Worm (Caenorhabditis elegans) whole organism, L4 larva: ENCODE results near the gene K11E4.6.

Experiments used
- T26A8.4 ChIP-seq: fragments of 200-800 bp; sonication (Bioruptor generic); IDR thresholded peaks from 2 replicates; pipeline ENCODE4 v1.3.6; 2022; ENCODE audit warnings: missing genetic modification characterization, missing compliant biosample characterization
- aha-1 ChIP-seq: fragments of 150-350 bp; peaks from one replicate; lab custom pipeline; 2014; ENCODE audit warnings: missing biosample characterization, missing genetic modification characterization
- aly-2 ChIP-seq: sonication (generic microtip); optimal IDR thresholded peaks from 2 replicates; lab custom pipeline; 2018; ENCODE audit warnings: missing biosample characterization, missing genetic modification characterization
- ama-1 ChIP-seq: fragments of 150-350 bp; optimal IDR thresholded peaks from 2 replicates; lab custom pipeline; 2014; ENCODE audit warnings: inconsistent platforms, mixed read lengths
- attf-4 ChIP-seq: sonication (generic microtip); optimal IDR thresholded peaks from 3 replicates; lab custom pipeline; 2017; ENCODE audit warnings: missing biosample characterization, missing genetic modification characterization
- daf-16 ChIP-seq, 3 experiments: sonication (generic microtip); optimal IDR thresholded peaks; 2 replicates each; lab custom pipeline; 2016 to 2017; ENCODE audit warnings: missing genetic modification characterization in 3 of 3, missing genetic modification reagents in 3 of 3, mild to moderate bottlenecking in 2 of 3, missing compliant biosample characterization in 2 of 3, missing biosample characterization in 1 of 3, moderate library complexity in 1 of 3
- dmd-6 ChIP-seq: fragments of 200-800 bp; sonication (Bioruptor generic); IDR thresholded peaks from 2 replicates; pipeline ENCODE4 v1.3.6; 2022; ENCODE audit warnings: missing genetic modification reagents, missing genetic modification characterization, missing compliant biosample characterization
- dve-1 ChIP-seq: sonication (generic microtip); optimal IDR thresholded peaks from 2 replicates; lab custom pipeline; 2017; ENCODE audit warnings: antibody characterized with exemption, mild to moderate bottlenecking, missing genetic modification characterization, missing compliant biosample characterization; ENCODE audit not compliant: insufficient read depth
- hlh-11 ChIP-seq: fragments of 200-800 bp; sonication (Bioruptor generic); optimal IDR thresholded peaks from 2 replicates; lab custom pipeline; 2018; ENCODE audit warnings: mild to moderate bottlenecking, missing genetic modification characterization, missing compliant biosample characterization
- jun-1 ChIP-seq: fragments of 150-350 bp; optimal IDR thresholded peaks from 2 replicates; lab custom pipeline; 2014; ENCODE audit warnings: missing biosample characterization, missing genetic modification reagents, missing genetic modification characterization
- lim-7 ChIP-seq: fragments of 200-800 bp; sonication (Bioruptor generic); IDR thresholded peaks from 2 replicates; pipeline ENCODE4 v1.3.6; 2022; ENCODE audit warnings: missing genetic modification characterization, missing compliant biosample characterization
- lin-1 ChIP-seq: fragments of 200-800 bp; sonication (Bioruptor generic); IDR thresholded peaks from 2 replicates; pipeline ENCODE4 v1.3.6; 2022; ENCODE audit warnings: missing genetic modification reagents, missing genetic modification characterization, missing compliant biosample characterization
- nhr-28 ChIP-seq: fragments of 150-350 bp; optimal IDR thresholded peaks from 2 replicates; lab custom pipeline; 2014; ENCODE audit warnings: missing biosample characterization, missing genetic modification characterization
- pqm-1 ChIP-seq: sonication (generic microtip); optimal IDR thresholded peaks from 2 replicates; lab custom pipeline; 2017; ENCODE audit warnings: missing biosample characterization, missing genetic modification characterization
- rbr-2 ChIP-seq: sonication (generic microtip); optimal IDR thresholded peaks from 2 replicates; lab custom pipeline; 2016; ENCODE audit warnings: missing genotype, missing genetic modification characterization, missing compliant biosample characterization
- saeg-2 ChIP-seq: fragments of 200-800 bp; sonication (Bioruptor generic); IDR thresholded peaks from 2 replicates; pipeline ENCODE4 v1.3.6; 2022; ENCODE audit warnings: missing genetic modification reagents, missing genetic modification characterization, missing compliant biosample characterization
- set-16 ChIP-seq: fragments of 200-800 bp; sonication (Bioruptor generic); IDR thresholded peaks from 2 replicates; pipeline ENCODE4 v1.3.6; 2022; ENCODE audit warnings: missing genetic modification reagents, missing genetic modification characterization, missing compliant biosample characterization
- snpc-4 ChIP-seq: fragments of 150-350 bp; optimal IDR thresholded peaks from 2 replicates; lab custom pipeline; 2014; ENCODE audit warnings: missing biosample characterization, missing genetic modification characterization
- spr-1 ChIP-seq: sonication (generic microtip); optimal IDR thresholded peaks from 2 replicates; lab custom pipeline; 2016; ENCODE audit warnings: mild to moderate bottlenecking, missing genetic modification characterization, missing compliant biosample characterization
- unc-62 ChIP-seq, 3 experiments: fragments of 150-350 bp in 1 of 3; sonication (generic microtip); optimal IDR thresholded peaks in 2 of 3; peaks in 1 of 3; 1 replicate in 1 of 3; 2 replicates in 2 of 3; lab custom pipeline; 2014 to 2017; ENCODE audit warnings: missing biosample characterization in 3 of 3, missing genetic modification characterization in 3 of 3, missing genetic modification reagents in 3 of 3, missing genotype in 1 of 3
- zfp-2 ChIP-seq: sonication (generic microtip); optimal IDR thresholded peaks from 2 replicates; lab custom pipeline; 2016; ENCODE audit warnings: mild to moderate bottlenecking, missing genetic modification characterization, missing compliant biosample characterization

Gene K11E4.6

DNA sequence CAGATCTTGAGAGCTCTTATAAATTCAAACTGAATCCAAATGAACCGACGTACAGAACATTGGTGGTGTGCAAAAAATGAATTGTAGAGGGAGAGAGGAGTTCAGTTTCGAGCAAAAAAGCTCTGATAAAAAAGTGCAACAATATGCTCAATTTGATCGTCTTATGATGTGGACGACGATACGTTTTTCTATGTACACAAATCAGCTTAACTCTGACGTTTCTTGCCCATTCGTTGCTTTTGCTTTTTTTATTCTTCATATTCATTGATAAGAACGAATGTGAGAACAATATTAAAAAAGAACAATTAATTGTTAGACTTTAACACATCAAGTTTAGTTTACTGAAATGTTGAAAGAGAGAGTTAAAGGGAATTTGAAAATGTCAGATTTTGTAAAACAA is 49.7 kb downstream of the K11E4.6 start:
- TF ChIP-seq aha-1 (tag; lab: Kevin White, UChicago), result no peak
- TF ChIP-seq nhr-28 (tag; lab: Kevin White, UChicago), result peak; percentile 64
- no peak for TF ChIP-seq aly-2 (tag; lab: Kevin White, UChicago)
- TF ChIP-seq dve-1 (tag; lab: Kevin White, UChicago), result peak; percentile 25
- TF ChIP-seq attf-4 (tag; lab: Kevin White, UChicago), result no peak
- TF ChIP-seq pqm-1 (tag; lab: Kevin White, UChicago), result peak; percentile 62
- no peak for TF ChIP-seq snpc-4 (tag; lab: Kevin White, UChicago)
- peak; percentile 76 for TF ChIP-seq dmd-6
- TF ChIP-seq zfp-2 (tag; lab: Kevin White, UChicago), result no peak
- TF ChIP-seq jun-1 (tag; lab: Kevin White, UChicago), result no peak
- no peak for TF ChIP-seq saeg-2
- no peak for TF ChIP-seq lim-7 (GFP tag; lab: Robert Waterston, UW)
- TF ChIP-seq unc-62 (GFP tag; optimal IDR thresholded peaks at IDR 0.05 in 1 of 2; lab: Kevin White, UChicago), result peak in 1 of 2 experiments; percentile 9
- TF ChIP-seq unc-62 (tag; optimal IDR thresholded peaks at IDR 0.05; lab: Kevin White, UChicago), result no peak
- TF ChIP-seq hlh-11 (tag; lab: Kevin White, UChicago), result peak; percentile 41
- no peak for TF ChIP-seq spr-1 (tag; lab: Kevin White, UChicago)

DNA sequence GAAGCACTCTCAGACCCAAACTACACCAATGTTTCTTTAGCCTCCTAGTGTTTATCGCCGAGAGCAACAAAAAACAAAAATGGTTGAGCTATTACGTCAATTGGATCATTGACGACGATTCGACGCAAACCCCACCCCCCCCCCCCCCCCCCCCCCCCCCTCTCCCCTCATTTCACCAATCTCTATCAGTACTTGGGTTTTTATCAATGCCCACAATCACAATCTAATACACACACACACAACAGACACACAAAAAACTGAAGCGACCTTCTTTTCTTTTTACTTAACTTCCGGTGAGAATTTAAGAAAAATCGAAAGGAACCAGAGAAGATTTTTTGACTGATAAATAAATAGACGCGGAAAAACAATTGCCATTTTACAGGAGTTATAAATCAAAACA is 51.0 kb downstream of the K11E4.6 start:
- TF ChIP-seq hlh-11 (tag; lab: Kevin White, UChicago), result peak; percentile 44
- TF ChIP-seq pqm-1 (tag; lab: Kevin White, UChicago), result peak; percentile 26
- TF ChIP-seq lin-1 (GFP tag; lab: Robert Waterston, UW), result 0 out of 2 replicates have a peak, but pooled peaks have one; percentile 28
- TF ChIP-seq dmd-6, result 0 out of 2 replicates have a peak, but pooled peaks have one; percentile 7
- peak in 1 of 2 experiments; percentile 78 for TF ChIP-seq unc-62 (GFP tag; optimal IDR thresholded peaks at IDR 0.05 in 1 of 2; lab: Kevin White, UChicago)
- TF ChIP-seq unc-62 (tag; optimal IDR thresholded peaks at IDR 0.05; lab: Kevin White, UChicago), result no peak
- no peak for TF ChIP-seq daf-16 (GFP tag; optimal IDR thresholded peaks at IDR 0.05; lab: Kevin White, UChicago)
- peak; percentile 15 for TF ChIP-seq daf-16 (tag; optimal IDR thresholded peaks at IDR 0.05; lab: Kevin White, UChicago)
- no peak for TF ChIP-seq T26A8.4 (GFP tag; lab: Robert Waterston, UW)
- TF ChIP-seq spr-1 (tag; lab: Kevin White, UChicago), result no peak
- peak; percentile 65 for TF ChIP-seq nhr-28 (tag; lab: Kevin White, UChicago)
- no peak for TF ChIP-seq rbr-2 (tag; lab: Kevin White, UChicago)
- TF ChIP-seq set-16 (GFP tag; lab: Robert Waterston, UW), result peak; percentile 83
- TF ChIP-seq ama-1 (lab: Kevin White, UChicago), result peak; percentile 23
